Fruit fly (Drosophila melanogaster): ENCODE results near the gene WRNexo.

- TF ChIP-seq Myc (optimal IDR thresholded peaks at IDR 0.05) (no peak), h (optimal IDR thresholded peaks at IDR 0.05) (no peak), Sin3A (optimal IDR thresholded peaks at IDR 0.05) (no peak), insv (optimal IDR thresholded peaks at IDR 0.05) (no peak), psq (optimal IDR thresholded peaks at IDR 0.05) (no peak)
Observed at dm6 chr3R:18399698-18400020, 33.7 kb upstream of the WRNexo start.
